Fruit fly (Drosophila melanogaster): ENCODE results near the gene CG15760.

DNA sequence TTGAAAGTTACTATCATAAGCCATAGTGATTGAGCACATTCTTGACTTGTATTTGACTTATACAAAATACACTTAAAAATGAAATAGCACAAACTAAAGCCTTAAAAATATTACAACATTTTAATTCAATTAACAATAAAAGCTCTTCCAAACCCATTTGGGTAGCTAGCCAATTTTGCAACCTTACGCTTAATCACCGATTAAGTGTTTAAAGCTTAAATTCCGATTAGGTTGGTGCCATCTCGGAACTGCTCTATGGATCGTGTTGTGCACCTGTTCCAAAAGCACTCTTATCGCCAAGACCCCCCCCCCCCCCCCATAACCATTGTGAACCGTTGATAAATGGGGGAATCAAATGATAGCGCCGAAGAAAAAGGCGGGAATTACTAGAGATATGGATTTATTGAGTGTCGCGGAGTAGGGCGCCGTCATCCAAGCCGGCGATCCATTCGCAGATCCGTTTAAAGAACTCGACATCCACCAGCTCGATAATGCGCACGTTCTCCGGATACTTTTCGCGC, 8.5 kb downstream of the CG15760 start:
- no peak for TF ChIP-seq h (optimal IDR thresholded peaks at IDR 0.05)
- no peak for TF ChIP-seq ttk (optimal IDR thresholded peaks at IDR 0.05)
- TF ChIP-seq psq (optimal IDR thresholded peaks at IDR 0.05) = no peak
- TF ChIP-seq Sin3A (optimal IDR thresholded peaks at IDR 0.05) = no peak
- no peak for TF ChIP-seq Myc (optimal IDR thresholded peaks at IDR 0.05)
